Fruit fly (Drosophila melanogaster) whole organism, larva: ENCODE measurements around the gene CG6179.

Experiments
- noc ChIP-seq: fragments of 200-800 bp; sonication (Bioruptor generic); optimal IDR thresholded peaks from 3 replicates; lab custom pipeline; 2019; ENCODE audit warnings: missing biosample characterization, mild to moderate bottlenecking, missing genetic modification characterization, moderate library complexity

CG6179 gene

dm6 chrX:18415115-18415514 is 35.2 kb downstream of the CG6179 start, which contains the start of gene CG15056:
TSS of gene CG15056 (plus strand) at chrX:18415415.
- TF ChIP-seq noc (tag; lab: Kevin White, UChicago): no peak

- TF ChIP-seq noc (tag; lab: Kevin White, UChicago): no peak
Measured at dm6 chrX:18422112-18422511, 42.2 kb downstream of the CG6179 start, which contains the start of gene CG42323. TSS of gene CG42323 (plus strand) at chrX:18422413.
